Fruit fly (Drosophila melanogaster) whole organism, wandering third instar larva: Measurements from ENCODE around the gene CG13723.

Source experiments
- Abd-B ChIP-seq: fragments of >200 bp; optimal IDR thresholded peaks from 2 replicates; lab custom pipeline; 2017; ENCODE audit warnings: missing biosample characterization, missing genetic modification characterization
- CG32264 ChIP-seq: fragments of 200-800 bp; sonication (Bioruptor generic); optimal IDR thresholded peaks from 2 replicates; lab custom pipeline; 2016; ENCODE audit warnings: missing biosample characterization, missing genetic modification characterization
- CG9705 ChIP-seq: fragments of 200-800 bp; sonication (Bioruptor generic); optimal IDR thresholded peaks from 2 replicates; lab custom pipeline; 2018; ENCODE audit warnings: missing biosample characterization, mild to moderate bottlenecking, missing genetic modification characterization
- CrebA ChIP-seq: fragments of 200-800 bp; sonication (Bioruptor generic); optimal IDR thresholded peaks from 2 replicates; lab custom pipeline; 2016; ENCODE audit warnings: missing biosample characterization, mild to moderate bottlenecking, missing genetic modification characterization, borderline replicate concordance
- Dfd ChIP-seq: fragments of >200 bp; optimal IDR thresholded peaks from 2 replicates; lab custom pipeline; 2017; ENCODE audit warnings: missing biosample characterization, missing genetic modification characterization
- GATAd ChIP-seq: sonication (Bioruptor generic); optimal IDR thresholded peaks from 2 replicates; lab custom pipeline; 2016; ENCODE audit warnings: missing biosample characterization, missing genetic modification characterization
- HLH106 ChIP-seq: fragments of 200-800 bp; optimal IDR thresholded peaks from 3 replicates; lab custom pipeline; 2019; ENCODE audit warnings: missing biosample characterization, mild to moderate bottlenecking, missing genetic modification characterization, moderate library complexity
- Hnf4 ChIP-seq: fragments of 200-800 bp; sonication (Bioruptor generic); optimal IDR thresholded peaks from 2 replicates; lab custom pipeline; 2016; ENCODE audit warnings: missing biosample characterization, mild to moderate bottlenecking, missing genetic modification characterization
- Hr78 ChIP-seq: fragments of >200 bp; optimal IDR thresholded peaks from 2 replicates; lab custom pipeline; 2017; ENCODE audit warnings: missing biosample characterization, missing genetic modification characterization
- Hr83 ChIP-seq: fragments of 200-300 bp; sonication (Bioruptor generic); optimal IDR thresholded peaks from 2 replicates; lab custom pipeline; 2016; ENCODE audit warnings: missing biosample characterization, mild to moderate bottlenecking, missing genetic modification characterization, moderate library complexity; ENCODE audit not compliant: poor library complexity, severe bottlenecking
- Jra ChIP-seq: sonication (Bioruptor generic); optimal IDR thresholded peaks from 2 replicates; lab custom pipeline; 2016; ENCODE audit warnings: missing biosample characterization, missing genetic modification characterization
- N ChIP-seq: fragments of >200 bp; optimal IDR thresholded peaks from 2 replicates; lab custom pipeline; 2018; ENCODE audit warnings: missing biosample characterization, missing external identifiers, missing genetic modification characterization
- OdsH ChIP-seq: fragments of 200-800 bp; sonication (Bioruptor generic); optimal IDR thresholded peaks from 2 replicates; lab custom pipeline; 2016; ENCODE audit warnings: missing biosample characterization, mild to moderate bottlenecking, missing genetic modification characterization
- Rel ChIP-seq, 2 experiments: fragments of 200-800 bp; sonication (Bioruptor generic) in 1 of 2; optimal IDR thresholded peaks; 2 replicates in 1 of 2; 3 replicates in 1 of 2; lab custom pipeline; 2016 to 2019; ENCODE audit warnings: mild to moderate bottlenecking in 2 of 2, missing biosample characterization in 2 of 2, missing genetic modification characterization in 2 of 2, moderate library complexity in 1 of 2
- Sp1 ChIP-seq: fragments of 200-800 bp; sonication (Bioruptor generic); optimal IDR thresholded peaks from 3 replicates; lab custom pipeline; 2019; ENCODE audit warnings: missing biosample characterization, mild to moderate bottlenecking, missing genetic modification characterization, moderate library complexity
- Vsx2 ChIP-seq: fragments of 200-300, 225-300 bp; sonication (Bioruptor generic); optimal IDR thresholded peaks from 2 replicates; lab custom pipeline; 2018; ENCODE audit warnings: missing biosample characterization, missing genetic modification characterization; ENCODE audit not compliant: partially characterized antibody
- brk ChIP-seq: fragments of 200-800 bp; sonication (Bioruptor generic); optimal IDR thresholded peaks from 2 replicates; lab custom pipeline; 2016; ENCODE audit warnings: missing biosample characterization, mild to moderate bottlenecking, missing genetic modification characterization
- dl ChIP-seq, 2 experiments: fragments of 175-275, 200-275 bp in 1 of 2; fragments of 200-275 bp in 1 of 2; sonication (Bioruptor generic); optimal IDR thresholded peaks; lab custom pipeline; 2018; ENCODE audit warnings: mild to moderate bottlenecking in 2 of 2, missing biosample characterization in 2 of 2, missing genetic modification characterization in 2 of 2, moderate library complexity in 2 of 2; ENCODE audit not compliant: partially characterized antibody in 2 of 2, insufficient read depth in 1 of 2
- dmrt93B ChIP-seq: fragments of 200-800 bp; sonication (Bioruptor generic); optimal IDR thresholded peaks from 2 replicates; lab custom pipeline; 2018; ENCODE audit warnings: missing biosample characterization, mild to moderate bottlenecking, missing genetic modification characterization
- dsf ChIP-seq: sonication (Bioruptor generic); optimal IDR thresholded peaks from 2 replicates; lab custom pipeline; 2016; ENCODE audit warnings: missing biosample characterization, missing genetic modification characterization, borderline replicate concordance
- ey ChIP-seq: fragments of 200-800 bp; sonication (Bioruptor generic); optimal IDR thresholded peaks from 2 replicates; lab custom pipeline; 2016; ENCODE audit warnings: missing biosample characterization, missing genetic modification characterization
- foxo ChIP-seq, 2 experiments: fragments of 200-800 bp; sonication (Bioruptor generic); optimal IDR thresholded peaks; 2 replicates in 1 of 2; 3 replicates in 1 of 2; lab custom pipeline; 2016 to 2017; ENCODE audit warnings: missing biosample characterization in 2 of 2, missing genetic modification characterization in 2 of 2
- fru ChIP-seq: fragments of 200-800 bp; sonication (Bioruptor generic); optimal IDR thresholded peaks from 3 replicates; lab custom pipeline; 2016; ENCODE audit warnings: missing biosample characterization, mild to moderate bottlenecking, missing genetic modification characterization
- h ChIP-seq: fragments of 200-800 bp; sonication (Bioruptor generic); optimal IDR thresholded peaks from 3 replicates; lab custom pipeline; 2016; ENCODE audit warnings: missing biosample characterization, mild to moderate bottlenecking, missing genetic modification characterization
- jim ChIP-seq: fragments of 175-275, 200-325 bp; sonication (Bioruptor generic); optimal IDR thresholded peaks from 2 replicates; lab custom pipeline; 2016; ENCODE audit warnings: missing biosample characterization, mild to moderate bottlenecking, missing genetic modification characterization
- pan ChIP-seq: fragments of >200 bp; optimal IDR thresholded peaks from 2 replicates; lab custom pipeline; 2017
- rgr ChIP-seq: fragments of 200-800 bp; sonication (Bioruptor generic); optimal IDR thresholded peaks from 3 replicates; lab custom pipeline; 2016; ENCODE audit warnings: missing biosample characterization, mild to moderate bottlenecking, missing genetic modification characterization
- sage ChIP-seq: fragments of 200-800 bp; sonication (Bioruptor generic); optimal IDR thresholded peaks from 2 replicates; lab custom pipeline; 2016; ENCODE audit warnings: missing biosample characterization, mild to moderate bottlenecking, missing genetic modification characterization
- sv ChIP-seq: fragments of 200-800 bp; sonication (Bioruptor generic); optimal IDR thresholded peaks from 3 replicates; lab custom pipeline; 2016; ENCODE audit warnings: missing biosample characterization, missing genetic modification characterization
- tai ChIP-seq: sonication (Bioruptor generic); optimal IDR thresholded peaks from 2 replicates; lab custom pipeline; 2016; ENCODE audit warnings: missing biosample characterization, missing genetic modification characterization
- usp ChIP-seq: fragments of >200 bp; optimal IDR thresholded peaks from 2 replicates; lab custom pipeline; 2017; ENCODE audit warnings: missing biosample characterization, missing genetic modification characterization
- woc ChIP-seq: sonication (Bioruptor generic); optimal IDR thresholded peaks from 2 replicates; lab custom pipeline; 2016; ENCODE audit warnings: missing biosample characterization, mild to moderate bottlenecking, missing genetic modification characterization

Gene CG13723

DNA sequence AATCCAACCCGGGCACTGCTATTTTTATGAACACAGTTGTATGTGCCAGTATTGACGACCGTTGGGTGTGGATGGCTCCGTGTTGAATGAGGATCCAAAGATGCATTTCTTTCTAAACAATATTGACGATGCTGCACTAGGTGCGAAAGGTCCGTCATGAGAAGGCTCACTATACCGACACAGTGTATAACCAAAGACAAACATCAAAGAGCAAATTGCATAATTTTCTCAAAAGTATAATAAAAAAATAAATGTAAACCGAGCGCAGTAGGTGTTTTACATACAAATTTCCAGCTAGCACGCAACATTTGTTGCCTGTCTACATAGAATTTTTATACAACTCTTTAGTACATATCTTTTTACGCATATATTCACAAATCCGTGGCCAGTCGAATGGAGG, 21.1 kb upstream of the CG13723 start, which contains the start of gene CG7707:
Gene CG7707 (plus strand): TSS at position 301 of the 400 bp plus-strand sequence.
- TF ChIP-seq GATAd (GFP tag; lab: Kevin White, UChicago) = no peak
- TF ChIP-seq tai (GFP tag; lab: Kevin White, UChicago) = no peak
- no peak for TF ChIP-seq Abd-B (GFP tag; lab: Kevin White, UChicago)
- TF ChIP-seq pan = no peak
- TF ChIP-seq Rel (GFP tag; optimal IDR thresholded peaks at IDR 0.05; lab: Kevin White, UChicago) = no peak
- TF ChIP-seq Rel (tag; optimal IDR thresholded peaks at IDR 0.05; lab: Kevin White, UChicago) = no peak
- no peak for TF ChIP-seq sv (GFP tag; lab: Kevin White, UChicago)
- no peak for TF ChIP-seq Jra
- TF ChIP-seq rgr (GFP tag; lab: Kevin White, UChicago) = no peak
- TF ChIP-seq dsf (GFP tag; lab: Kevin White, UChicago) = no peak
- TF ChIP-seq Vsx2 (GFP tag; lab: Kevin White, UChicago) = no peak
- TF ChIP-seq ey (GFP tag; lab: Kevin White, UChicago) = no peak
- TF ChIP-seq usp (GFP tag; lab: Kevin White, UChicago) = no peak

DNA sequence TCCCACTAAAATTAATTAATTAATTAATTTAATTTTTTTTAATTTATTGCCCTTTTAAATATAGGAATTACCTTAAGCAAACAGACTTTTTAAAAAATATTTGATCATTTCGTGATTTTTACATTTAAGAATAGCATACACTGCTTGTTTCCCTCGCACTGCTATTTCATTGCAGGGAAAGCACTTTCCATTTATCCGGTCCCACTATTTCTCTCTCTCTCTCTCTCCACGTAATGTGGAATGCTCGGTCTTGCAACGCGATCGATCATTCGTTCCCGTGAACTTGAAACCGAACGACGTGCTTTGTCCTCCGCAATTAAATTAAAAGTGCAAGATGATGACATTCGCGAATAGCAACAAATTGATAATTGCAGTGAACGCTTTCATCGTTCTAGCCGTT, 18.6 kb upstream of the CG13723 start:
- TF ChIP-seq CG9705 (GFP tag; lab: Kevin White, UChicago) (no peak), Hnf4 (no peak), OdsH (no peak), CG32264 (GFP tag; lab: Kevin White, UChicago) (no peak), CrebA (GFP tag; lab: Kevin White, UChicago) (no peak), Vsx2 (GFP tag; lab: Kevin White, UChicago) (no peak), dmrt93B (GFP tag; lab: Kevin White, UChicago) (no peak), pan (no peak), Hr78 (no peak), Rel (GFP tag; optimal IDR thresholded peaks at IDR 0.05; lab: Kevin White, UChicago) (no peak), Rel (tag; optimal IDR thresholded peaks at IDR 0.05; lab: Kevin White, UChicago) (no peak), foxo (GFP tag; optimal IDR thresholded peaks at IDR 0.05; lab: Kevin White, UChicago) (no peak), brk (GFP tag; lab: Kevin White, UChicago) (no peak), Dfd (no peak), GATAd (GFP tag; lab: Kevin White, UChicago) (no peak), Hr83 (no peak), Abd-B (GFP tag; lab: Kevin White, UChicago) (no peak)

dm6 chr3L:17253887-17254581, 10.2 kb upstream of the CG13723 start, which contains the start of gene CG6497:
CG6497 (minus strand) TSS chr3L:17253937.
- TF ChIP-seq dl (GFP tag; optimal IDR thresholded peaks at IDR 0.05; lab: Kevin White, UChicago; ENCODE audit: insufficient read depth in 1 of 2, partially characterized antibody in 2 of 2) (no peak), dsf (GFP tag; lab: Kevin White, UChicago) (no peak), sv (GFP tag; lab: Kevin White, UChicago) (no peak), Hnf4 (no peak), foxo (GFP tag; optimal IDR thresholded peaks at IDR 0.05; lab: Kevin White, UChicago) (no peak), h (GFP tag; lab: Kevin White, UChicago) (no peak), Rel (GFP tag; optimal IDR thresholded peaks at IDR 0.05; lab: Kevin White, UChicago) (no peak), Rel (tag; optimal IDR thresholded peaks at IDR 0.05; lab: Kevin White, UChicago) (no peak), sage (GFP tag; lab: Kevin White, UChicago) (no peak), Dfd (no peak), pan (no peak), jim (GFP tag; lab: Kevin White, UChicago) (no peak), CG32264 (GFP tag; lab: Kevin White, UChicago) (no peak), Hr78 (no peak), CG9705 (GFP tag; lab: Kevin White, UChicago) (no peak), N (GFP tag; lab: Kevin White, UChicago) (no peak)
- TF ChIP-seq, all 38 proteins: peak for 0

DNA sequence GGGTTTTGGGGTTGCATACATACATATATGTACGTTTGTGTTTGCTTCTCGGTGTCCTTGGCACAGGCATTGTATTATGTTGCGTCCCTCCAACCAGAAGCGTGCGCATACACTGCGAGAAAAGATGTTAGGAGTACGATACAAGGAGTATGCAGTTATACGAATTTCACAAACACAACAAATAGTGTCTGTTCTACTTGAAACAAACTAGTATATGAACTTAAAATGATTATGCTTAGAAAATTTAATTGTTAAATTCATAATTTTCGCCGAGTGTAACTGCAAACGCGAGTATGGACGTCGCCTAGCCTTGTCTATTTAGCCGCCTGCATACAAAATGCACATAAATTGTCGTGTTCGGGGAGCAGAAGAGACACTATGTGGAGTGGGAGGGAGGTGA, 7.0 kb upstream of the CG13723 start:
- TF ChIP-seq HLH106 (tag; lab: Kevin White, UChicago) = peak; percentile 30
- no peak for TF ChIP-seq tai (GFP tag; lab: Kevin White, UChicago)
- peak in 1 of 2 experiments; percentile 34 for TF ChIP-seq foxo (GFP tag; optimal IDR thresholded peaks at IDR 0.05; lab: Kevin White, UChicago)
- TF ChIP-seq Jra = no peak
- TF ChIP-seq jim (GFP tag; lab: Kevin White, UChicago) = no peak
- TF ChIP-seq Sp1 (GFP tag; lab: Kevin White, UChicago) = peak; percentile 6
- peak; percentile 24 for TF ChIP-seq h (GFP tag; lab: Kevin White, UChicago)
- no peak for TF ChIP-seq Hnf4
- no peak for TF ChIP-seq woc (GFP tag; lab: Kevin White, UChicago)
- TF ChIP-seq fru = peak; percentile 12
- no peak for TF ChIP-seq Hr78
